Fruit fly (Drosophila melanogaster): Measurements from ENCODE around the gene armi.
A peak's percentile ranks its signal among the peaks of the same experiment; 100 is the strongest.

armi gene

DNA sequence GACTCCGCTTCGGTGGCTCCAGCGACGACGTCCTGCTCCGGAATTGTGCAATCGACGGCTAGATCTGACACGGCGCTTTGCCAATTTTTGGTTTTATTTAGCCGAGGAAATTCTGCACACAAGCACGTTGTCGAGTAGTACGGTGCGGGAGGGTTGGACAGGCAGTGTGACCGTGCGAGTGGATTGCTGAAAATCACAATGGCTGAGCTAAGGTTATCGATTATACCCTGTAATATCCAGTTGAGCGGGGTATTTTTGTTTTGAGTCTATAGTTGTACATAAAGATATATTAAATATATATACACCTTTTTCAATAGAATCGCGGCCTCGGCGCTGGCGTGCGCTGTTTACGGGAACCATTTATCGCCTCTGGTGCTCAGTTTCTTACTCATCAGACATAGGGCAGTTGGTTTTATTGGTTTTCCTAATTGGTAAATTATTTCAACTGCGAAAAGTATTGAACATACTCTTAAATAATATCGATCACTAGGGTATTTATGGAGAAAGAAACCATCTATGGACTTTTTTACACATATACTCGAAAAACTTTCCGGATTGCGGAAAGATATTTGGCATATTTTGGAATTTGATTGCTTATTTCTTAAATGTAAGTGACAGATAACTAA is 602 bp upstream of the armi start, which contains the start of gene eIF5B (continued):
- TF ChIP-seq CG7368 (GFP tag; optimal IDR thresholded peaks at IDR 0.05) (peak; percentile 34), esn (GFP tag; optimal IDR thresholded peaks at IDR 0.05) (peak; percentile 85), salr (GFP tag; optimal IDR thresholded peaks at IDR 0.05) (peak; percentile 72 to 75), svp (GFP tag) (no peak), CG11294 (GFP tag; IDR thresholded peaks at IDR 0.05) (peak; percentile 66), CG6808 (GFP tag; optimal IDR thresholded peaks at IDR 0.05) (no peak), fd59A (GFP tag; optimal IDR thresholded peaks at IDR 0.05) (peak; percentile 74), CG11762 (GFP tag; optimal IDR thresholded peaks at IDR 0.05; ENCODE audit: insufficient read depth) (peak; percentile 62), Ets21C (GFP tag; optimal IDR thresholded peaks at IDR 0.05) (peak; percentile 62), Smox (GFP tag; optimal IDR thresholded peaks at IDR 0.05) (peak; percentile 78), CG3032 (tag; optimal IDR thresholded peaks at IDR 0.05) (peak; percentile 76), lz (GFP tag; optimal IDR thresholded peaks at IDR 0.05) (peak; percentile 79), CG10631 (GFP tag; optimal IDR thresholded peaks at IDR 0.05) (peak; percentile 78), CG6163 (GFP tag; IDR thresholded peaks at IDR 0.05) (peak; percentile 84), Eip78C (GFP tag) (peak; percentile 90), Hr39 (GFP tag; optimal IDR thresholded peaks at IDR 0.05) (peak; percentile 83), Sox14 (GFP tag; optimal IDR thresholded peaks at IDR 0.05) (peak; percentile 81), Ets96B (tag; optimal IDR thresholded peaks at IDR 0.05) (peak; percentile 66), eg (GFP tag; IDR thresholded peaks at IDR 0.05) (peak; percentile 88), Blimp-1 (GFP tag; optimal IDR thresholded peaks at IDR 0.05) (no peak), dsx (GFP tag; optimal IDR thresholded peaks at IDR 0.05; ENCODE audit: poor library complexity, severe bottlenecking) (peak; percentile 76), Hr38 (GFP tag; optimal IDR thresholded peaks at IDR 0.05) (no peak), CG16779 (tag; optimal IDR thresholded peaks at IDR 0.05) (peak; percentile 42), CG8319 (GFP tag; optimal IDR thresholded peaks at IDR 0.05) (peak; percentile 59), dac (GFP tag; optimal IDR thresholded peaks at IDR 0.05) (peak; percentile 58), Sox15 (GFP tag; optimal IDR thresholded peaks at IDR 0.05) (peak; percentile 87), cyc (GFP tag; optimal IDR thresholded peaks at IDR 0.05) (peak; percentile 71), achi (GFP tag; optimal IDR thresholded peaks at IDR 0.05) (peak; percentile 81), CG6276 (GFP tag; optimal IDR thresholded peaks at IDR 0.05) (peak; percentile 51), Gug (GFP tag; IDR thresholded peaks at IDR 0.05) (peak; percentile 78), OdsH (GFP tag; optimal IDR thresholded peaks at IDR 0.05) (peak; percentile 86), CG34406 (GFP tag; optimal IDR thresholded peaks at IDR 0.05) (peak; percentile 82), CG1621 (tag; optimal IDR thresholded peaks at IDR 0.05) (peak; percentile 68), CG6854 (GFP tag; optimal IDR thresholded peaks at IDR 0.05) (peak; percentile 50)

DNA sequence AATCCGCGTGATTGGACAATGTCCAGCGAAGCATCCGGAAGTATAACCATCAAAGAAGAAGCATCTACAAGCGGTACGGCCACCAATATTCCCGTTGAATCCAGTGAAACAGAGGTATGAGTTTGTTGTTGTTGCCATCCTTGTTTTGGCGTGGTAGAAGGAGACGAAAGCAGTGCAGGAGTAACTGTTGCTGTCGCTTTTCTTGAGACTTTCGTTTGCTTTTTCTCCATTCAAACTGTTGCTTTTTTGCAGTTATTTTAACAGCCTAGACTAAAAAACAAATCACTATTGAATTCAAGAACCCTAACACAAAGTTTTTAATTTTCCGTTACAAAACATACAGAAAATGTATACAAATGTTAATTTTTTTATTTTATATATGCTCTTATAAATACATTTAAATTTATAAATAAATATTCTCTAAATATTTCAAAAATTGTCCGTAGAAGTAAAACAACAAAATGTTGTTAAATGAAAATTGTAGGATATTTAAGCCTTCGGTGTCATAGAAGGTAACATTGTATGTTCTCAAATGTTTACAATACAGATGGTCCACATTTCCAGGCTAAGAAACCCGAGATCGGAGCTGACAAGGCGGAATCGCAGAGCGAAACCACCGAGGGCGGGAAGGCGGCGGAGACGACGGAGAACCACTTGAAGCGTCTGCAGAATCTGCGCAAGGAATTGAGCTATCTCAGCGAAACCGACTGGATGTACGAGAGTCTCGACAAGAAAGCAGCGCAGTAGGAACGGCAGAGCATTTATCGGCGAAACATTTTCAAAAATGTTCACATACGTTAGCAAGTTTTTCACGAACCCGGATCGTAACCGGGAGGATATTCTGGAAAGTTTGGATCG is 669 bp downstream of the armi start:
- TF ChIP-seq ss (GFP tag; optimal IDR thresholded peaks at IDR 0.05), result no peak
- TF ChIP-seq CG8632 (GFP tag; optimal IDR thresholded peaks at IDR 0.05), result no peak
- no peak for TF ChIP-seq dac (GFP tag; optimal IDR thresholded peaks at IDR 0.05)
- no peak for TF ChIP-seq salr (GFP tag; optimal IDR thresholded peaks at IDR 0.05)
- TF ChIP-seq dsx (GFP tag; optimal IDR thresholded peaks at IDR 0.05; ENCODE audit: poor library complexity, severe bottlenecking), result peak; percentile 52
- TF ChIP-seq Eip78C (GFP tag), result peak; percentile 67
- TF ChIP-seq Sox15 (GFP tag; optimal IDR thresholded peaks at IDR 0.05), result no peak
- no peak for TF ChIP-seq eg (GFP tag; IDR thresholded peaks at IDR 0.05)
- no peak for TF ChIP-seq CG8119 (GFP tag; IDR thresholded peaks at IDR 0.05)
- TF ChIP-seq Sox14 (GFP tag; optimal IDR thresholded peaks at IDR 0.05), result no peak
- no peak for TF ChIP-seq Ets21C (GFP tag; optimal IDR thresholded peaks at IDR 0.05)
- TF ChIP-seq CG6163 (GFP tag; IDR thresholded peaks at IDR 0.05), result 0 out of 3 replicates have a peak, but pooled peaks have one; percentile 11
- TF ChIP-seq Ets96B (tag; optimal IDR thresholded peaks at IDR 0.05), result peak; percentile 6
